Worm (Caenorhabditis elegans) whole organism, late embryonic: ENCODE results near the gene C47E8.9.

Source experiments
- C08G9.2 ChIP-seq: sonication (generic microtip); optimal IDR thresholded peaks from 2 replicates; lab custom pipeline; 2016; ENCODE audit warnings: mild to moderate bottlenecking, missing genetic modification characterization, moderate library complexity, missing compliant biosample characterization
- C38D4.7 ChIP-seq: fragments of 200-800 bp; sonication (Bioruptor generic); optimal IDR thresholded peaks from 2 replicates; lab custom pipeline; 2018; ENCODE audit warnings: mild to moderate bottlenecking, missing genetic modification characterization, moderate library complexity, missing compliant biosample characterization
- F13H6.1 ChIP-seq: sonication (generic microtip); optimal IDR thresholded peaks from 2 replicates; lab custom pipeline; 2016; ENCODE audit warnings: missing genetic modification characterization, missing compliant biosample characterization
- K02D7.2 ChIP-seq: sonication (generic microtip); optimal IDR thresholded peaks from 2 replicates; lab custom pipeline; 2017; ENCODE audit warnings: mild to moderate bottlenecking, missing genetic modification characterization, missing compliant biosample characterization
- T23F11.4 ChIP-seq: fragments of 200-800 bp; sonication (Bioruptor generic); optimal IDR thresholded peaks from 2 replicates; lab custom pipeline; 2018; ENCODE audit warnings: mild to moderate bottlenecking, missing genetic modification characterization, missing compliant biosample characterization
- Y22D7AL.16 ChIP-seq: sonication (generic microtip); optimal IDR thresholded peaks from 2 replicates; lab custom pipeline; 2016; ENCODE audit warnings: missing genetic modification characterization, missing compliant biosample characterization
- ahr-1 ChIP-seq: sonication (generic microtip); optimal IDR thresholded peaks from 2 replicates; lab custom pipeline; 2016; ENCODE audit warnings: missing genetic modification characterization, missing compliant biosample characterization
- ama-1 ChIP-seq: fragments of 150-350 bp; optimal IDR thresholded peaks from 2 replicates; lab custom pipeline; 2014
- ceh-14 ChIP-seq: sonication (generic microtip); optimal IDR thresholded peaks from 2 replicates; lab custom pipeline; 2016; ENCODE audit warnings: missing genotype, missing genetic modification characterization, missing compliant biosample characterization
- ceh-18 ChIP-seq: sonication (generic microtip); optimal IDR thresholded peaks from 2 replicates; lab custom pipeline; 2016; ENCODE audit warnings: missing genetic modification characterization, missing compliant biosample characterization
- ceh-19 ChIP-seq: fragments of 200-800 bp; sonication (Bioruptor generic); optimal IDR thresholded peaks from 2 replicates; lab custom pipeline; 2018; ENCODE audit warnings: mild to moderate bottlenecking, missing genetic modification characterization, missing compliant biosample characterization
- ceh-2 ChIP-seq: sonication (generic microtip); optimal IDR thresholded peaks from 2 replicates; lab custom pipeline; 2016; ENCODE audit warnings: missing genotype, missing genetic modification characterization, missing compliant biosample characterization
- ceh-22 ChIP-seq: sonication (generic microtip); optimal IDR thresholded peaks from 2 replicates; lab custom pipeline; 2017; ENCODE audit warnings: missing biosample characterization, missing genetic modification characterization
- ceh-24 ChIP-seq: sonication (generic microtip); optimal IDR thresholded peaks from 2 replicates; lab custom pipeline; 2016; ENCODE audit warnings: mild to moderate bottlenecking, missing genetic modification characterization, missing compliant biosample characterization
- ceh-30 ChIP-seq: fragments of 150-350 bp; optimal IDR thresholded peaks from 2 replicates; lab custom pipeline; 2014; ENCODE audit warnings: missing biosample characterization, missing genetic modification characterization
- ceh-31 ChIP-seq: sonication (generic microtip); optimal IDR thresholded peaks from 2 replicates; lab custom pipeline; 2016; ENCODE audit warnings: missing genetic modification characterization, missing compliant biosample characterization
- ceh-34 ChIP-seq: sonication (generic microtip); optimal IDR thresholded peaks from 2 replicates; lab custom pipeline; 2016; ENCODE audit warnings: mild to moderate bottlenecking, missing genetic modification characterization, missing compliant biosample characterization
- ceh-45 ChIP-seq: fragments of 200-800 bp; sonication (Bioruptor generic); IDR thresholded peaks from 2 replicates; pipeline ENCODE4 v1.3.6; 2022; ENCODE audit warnings: missing genetic modification reagents, missing genetic modification characterization, missing compliant biosample characterization
- ceh-48 ChIP-seq: sonication (generic microtip); optimal IDR thresholded peaks from 2 replicates; lab custom pipeline; 2016; ENCODE audit warnings: missing genetic modification characterization, inconsistent platforms, missing compliant biosample characterization
- ceh-6 ChIP-seq: fragments of 200-800 bp; sonication (Bioruptor generic); optimal IDR thresholded peaks from 2 replicates; lab custom pipeline; 2018; ENCODE audit warnings: mild to moderate bottlenecking, missing genetic modification characterization, missing compliant biosample characterization
- elt-2 ChIP-seq: sonication (generic microtip); optimal IDR thresholded peaks from 2 replicates; lab custom pipeline; 2016; ENCODE audit warnings: missing genetic modification reagents, missing genetic modification characterization, missing compliant biosample characterization
- elt-4 ChIP-seq: sonication (generic microtip); optimal IDR thresholded peaks from 2 replicates; lab custom pipeline; 2016; ENCODE audit warnings: missing genetic modification characterization, missing compliant biosample characterization
- ets-4 ChIP-seq: sonication (generic microtip); optimal IDR thresholded peaks from 2 replicates; lab custom pipeline; 2016; ENCODE audit warnings: missing genetic modification characterization, missing compliant biosample characterization
- fax-1 ChIP-seq: sonication (generic microtip); optimal IDR thresholded peaks from 2 replicates; lab custom pipeline; 2016; ENCODE audit warnings: missing genotype, missing genetic modification characterization, missing compliant biosample characterization
- fkh-10 ChIP-seq: fragments of 150-350 bp; optimal IDR thresholded peaks from 2 replicates; lab custom pipeline; 2014; ENCODE audit warnings: missing biosample characterization, missing genetic modification reagents, missing genetic modification characterization
- gmeb-2 ChIP-seq: sonication (generic microtip); optimal IDR thresholded peaks from 2 replicates; lab custom pipeline; 2016; ENCODE audit warnings: missing genetic modification characterization, inconsistent platforms, missing compliant biosample characterization
- hlh-13 ChIP-seq: fragments of 200-800 bp; sonication (Bioruptor generic); optimal IDR thresholded peaks from 2 replicates; lab custom pipeline; 2018; ENCODE audit warnings: mild to moderate bottlenecking, missing genetic modification characterization, missing compliant biosample characterization
- hlh-30 ChIP-seq: sonication (generic microtip); optimal IDR thresholded peaks from 2 replicates; lab custom pipeline; 2017; ENCODE audit warnings: antibody characterized with exemption, missing genetic modification characterization, missing compliant biosample characterization; ENCODE audit not compliant: insufficient read depth
- hlh-6 ChIP-seq: sonication (generic microtip); optimal IDR thresholded peaks from 2 replicates; lab custom pipeline; 2016; ENCODE audit warnings: missing genotype, missing genetic modification characterization, missing compliant biosample characterization
- hlh-8 ChIP-seq: sonication (generic microtip); optimal IDR thresholded peaks from 2 replicates; lab custom pipeline; 2016; ENCODE audit warnings: missing genotype, missing genetic modification characterization, missing compliant biosample characterization
- lim-6 ChIP-seq: sonication (generic microtip); optimal IDR thresholded peaks from 2 replicates; lab custom pipeline; 2016; ENCODE audit warnings: missing genetic modification characterization, missing compliant biosample characterization
- lin-11 ChIP-seq: fragments of 200-800 bp; sonication (Bioruptor generic); optimal IDR thresholded peaks from 2 replicates; lab custom pipeline; 2018; ENCODE audit warnings: mild to moderate bottlenecking, missing genetic modification characterization, missing compliant biosample characterization
- madf-2 ChIP-seq: sonication (generic microtip); optimal IDR thresholded peaks from 2 replicates; lab custom pipeline; 2017; ENCODE audit warnings: missing genetic modification characterization, missing compliant biosample characterization
- mec-3 ChIP-seq: sonication (generic microtip); optimal IDR thresholded peaks from 2 replicates; lab custom pipeline; 2016; ENCODE audit warnings: borderline replicate concordance, missing genetic modification characterization, missing compliant biosample characterization
- nfya-1 ChIP-seq: sonication (generic microtip); optimal IDR thresholded peaks from 2 replicates; lab custom pipeline; 2017; ENCODE audit warnings: missing genetic modification characterization, mild to moderate bottlenecking, missing compliant biosample characterization, antibody characterized with exemption, moderate library complexity
- nhr-11 ChIP-seq: fragments of 150-350 bp; optimal IDR thresholded peaks from 2 replicates; lab custom pipeline; 2014; ENCODE audit warnings: missing biosample characterization, missing genetic modification characterization
- nhr-232 ChIP-seq: sonication (generic microtip); optimal IDR thresholded peaks from 2 replicates; lab custom pipeline; 2016; ENCODE audit warnings: missing genetic modification characterization, missing compliant biosample characterization
- npax-4 ChIP-seq: sonication (generic microtip); optimal IDR thresholded peaks from 2 replicates; lab custom pipeline; 2016; ENCODE audit warnings: missing genetic modification characterization, missing compliant biosample characterization
- odd-2 ChIP-seq: sonication (generic microtip); optimal IDR thresholded peaks from 2 replicates; lab custom pipeline; 2017; ENCODE audit warnings: antibody characterized with exemption, mild to moderate bottlenecking, missing genetic modification characterization, missing compliant biosample characterization
- pag-3 ChIP-seq: sonication (generic microtip); optimal IDR thresholded peaks from 2 replicates; lab custom pipeline; 2016; ENCODE audit warnings: missing compliant biosample characterization, missing genetic modification characterization, borderline replicate concordance
- pat-9 ChIP-seq: fragments of 200-800 bp; sonication (Bioruptor generic); optimal IDR thresholded peaks from 2 replicates; lab custom pipeline; 2018; ENCODE audit warnings: mild to moderate bottlenecking, missing genetic modification characterization, moderate library complexity, missing compliant biosample characterization
- pax-1 ChIP-seq: fragments of 150-350 bp; optimal IDR thresholded peaks from 2 replicates; lab custom pipeline; 2014; ENCODE audit warnings: missing biosample characterization, missing genetic modification characterization
- pha-2 ChIP-seq: sonication (generic microtip); optimal IDR thresholded peaks from 2 replicates; lab custom pipeline; 2017; ENCODE audit warnings: mild to moderate bottlenecking, missing genetic modification characterization, missing compliant biosample characterization
- pha-4 ChIP-seq: fragments of 150-350 bp; optimal IDR thresholded peaks from 2 replicates; lab custom pipeline; 2018; ENCODE audit warnings: missing biosample characterization, missing genetic modification reagents, missing genetic modification characterization
- pqm-1 ChIP-seq: sonication (generic microtip); optimal IDR thresholded peaks from 2 replicates; lab custom pipeline; 2016; ENCODE audit warnings: missing genetic modification characterization, missing compliant biosample characterization
- pros-1 ChIP-seq: fragments of 150-350 bp; optimal IDR thresholded peaks from 2 replicates; lab custom pipeline; 2014; ENCODE audit warnings: missing biosample characterization, missing genetic modification reagents, missing genetic modification characterization
- ref-2 ChIP-seq: sonication (generic microtip); optimal IDR thresholded peaks from 2 replicates; lab custom pipeline; 2016; ENCODE audit warnings: missing genetic modification characterization, missing compliant biosample characterization
- sox-2 ChIP-seq: fragments of 200-800 bp; sonication (Bioruptor generic); IDR thresholded peaks from 2 replicates; pipeline ENCODE4 v1.3.6; 2022; ENCODE audit warnings: missing genetic modification reagents, missing genetic modification characterization, missing compliant biosample characterization
- syd-9 ChIP-seq: sonication (generic microtip); optimal IDR thresholded peaks from 2 replicates; lab custom pipeline; 2016; ENCODE audit warnings: mild to moderate bottlenecking, missing genetic modification characterization, moderate library complexity, missing compliant biosample characterization
- tbx-2 ChIP-seq: sonication (generic microtip); optimal IDR thresholded peaks from 2 replicates; lab custom pipeline; 2016; ENCODE audit warnings: missing genetic modification characterization, missing compliant biosample characterization
- unc-86 ChIP-seq: sonication (generic microtip); optimal IDR thresholded peaks from 2 replicates; lab custom pipeline; 2016; ENCODE audit warnings: missing genetic modification characterization, missing compliant biosample characterization
- zip-5 ChIP-seq: sonication (generic microtip); optimal IDR thresholded peaks from 2 replicates; lab custom pipeline; 2016; ENCODE audit warnings: missing genetic modification characterization, missing compliant biosample characterization
- ztf-16 ChIP-seq: sonication (generic microtip); optimal IDR thresholded peaks from 2 replicates; lab custom pipeline; 2017; ENCODE audit warnings: missing genetic modification characterization, missing compliant biosample characterization

Gene C47E8.9

DNA sequence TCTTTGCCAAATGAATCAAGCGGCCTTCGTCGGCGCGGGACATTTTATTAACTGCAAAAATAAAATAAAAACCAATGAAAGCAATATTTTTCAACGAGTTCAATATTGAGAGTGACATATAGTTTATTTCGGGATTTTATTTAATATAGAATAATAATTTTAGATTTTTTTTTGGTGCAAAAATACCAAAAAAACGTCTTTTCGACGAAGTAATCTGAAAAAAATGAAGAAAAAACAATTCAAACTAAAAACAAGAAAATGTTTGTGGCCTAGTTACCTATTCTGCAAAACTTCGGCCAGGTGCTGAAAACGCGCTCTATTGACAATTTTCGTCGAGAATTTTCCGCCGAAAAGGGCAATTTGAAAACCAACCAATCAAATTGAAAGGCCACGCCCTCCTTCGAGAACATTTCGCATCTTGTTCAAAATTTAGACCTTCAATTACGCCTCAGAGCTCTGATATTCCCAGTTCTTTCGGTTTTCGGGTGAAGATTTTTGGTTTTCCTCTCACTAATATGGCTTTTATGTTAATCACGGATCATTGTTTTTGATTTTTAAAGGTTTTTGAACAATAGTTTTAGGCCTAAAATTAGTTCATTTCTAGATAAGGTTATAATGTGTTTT lies 22.4 kb downstream of the C47E8.9 start, which contains the start of gene C47E8.4:
TSS of gene C47E8.4 (minus strand) at position 51 of the 624 bp plus-strand sequence.
- TF ChIP-seq ceh-2 (tag; lab: Kevin White, UChicago) (peak; percentile 96), ceh-34 (tag; lab: Kevin White, UChicago) (peak; percentile 88), pax-1 (tag; lab: Kevin White, UChicago) (peak; percentile 87), npax-4 (tag; lab: Kevin White, UChicago) (no peak), syd-9 (tag; lab: Kevin White, UChicago) (peak; percentile 53), ets-4 (tag; lab: Kevin White, UChicago) (peak; percentile 94), hlh-8 (tag; lab: Kevin White, UChicago) (peak; percentile 92), ztf-16 (tag; lab: Kevin White, UChicago) (peak; percentile 63), odd-2 (tag; lab: Kevin White, UChicago) (no peak), hlh-13 (GFP tag; lab: Kevin White, UChicago) (no peak), ceh-24 (no peak), pqm-1 (tag; lab: Kevin White, UChicago) (peak; percentile 85), lin-11 (tag; lab: Kevin White, UChicago) (no peak), nhr-11 (tag; lab: Kevin White, UChicago) (no peak), pha-2 (tag; lab: Kevin White, UChicago) (peak; percentile 52), C08G9.2 (peak; percentile 99), hlh-30 (tag; lab: Kevin White, UChicago) (peak; percentile 33), tbx-2 (tag; lab: Kevin White, UChicago) (peak; percentile 97), elt-4 (no peak), T23F11.4 (GFP tag; lab: Kevin White, UChicago) (no peak), ceh-14 (tag; lab: Kevin White, UChicago) (peak; percentile 86), pat-9 (tag; lab: Kevin White, UChicago) (no peak), ceh-30 (peak; percentile 87), ceh-45 (no peak), mec-3 (tag; lab: Kevin White, UChicago) (peak; percentile 83), ceh-19 (GFP tag; lab: Kevin White, UChicago) (no peak), ceh-22 (tag; lab: Kevin White, UChicago) (no peak), ama-1 (lab: Kevin White, UChicago) (no peak), ceh-48 (peak; percentile 12), gmeb-2 (tag; lab: Kevin White, UChicago) (no peak), Y22D7AL.16 (no peak), K02D7.2 (tag; lab: Kevin White, UChicago) (no peak), elt-2 (tag; lab: Kevin White, UChicago) (peak; percentile 85), lim-6 (tag; lab: Kevin White, UChicago) (peak; percentile 50), zip-5 (tag; lab: Kevin White, UChicago) (peak; percentile 72), pros-1 (tag; lab: Kevin White, UChicago) (peak; percentile 64), ceh-18 (peak; percentile 93), unc-86 (peak; percentile 82), ref-2 (tag; lab: Kevin White, UChicago) (peak; percentile 98), nhr-232 (no peak), pag-3 (no peak), pha-4 (tag; lab: Kevin White, UChicago) (no peak), fax-1 (tag; lab: Kevin White, UChicago) (peak; percentile 73), F13H6.1 (tag; lab: Kevin White, UChicago) (peak; percentile 88), ceh-6 (GFP tag; lab: Kevin White, UChicago) (no peak), ahr-1 (tag; lab: Kevin White, UChicago) (no peak), madf-2 (tag; lab: Kevin White, UChicago) (no peak), ceh-31 (peak; percentile 98), fkh-10 (GFP tag; lab: Kevin White, UChicago) (peak; percentile 30), nfya-1 (tag; lab: Kevin White, UChicago) (peak; percentile 100), hlh-6 (tag; lab: Kevin White, UChicago) (no peak), sox-2 (GFP tag; lab: Robert Waterston, UW) (peak; percentile 49), C38D4.7 (GFP tag; lab: Kevin White, UChicago) (no peak)
